Fruit fly (Drosophila melanogaster) whole organism, embryonic: Measurements from ENCODE around the gene DCP2.

Experiments used
- Abd-B ChIP-seq: fragments of 200-800 bp; sonication (Bioruptor generic); optimal IDR thresholded peaks from 2 replicates; lab custom pipeline; 2018; ENCODE audit warnings: missing biosample characterization, mild to moderate bottlenecking, missing genetic modification characterization, moderate library complexity
- Ada2b ChIP-seq: fragments of 200-800 bp; sonication (Bioruptor generic); IDR thresholded peaks from 2 replicates; pipeline ENCODE4 v1.3.6; 2022; ENCODE audit warnings: missing biosample characterization, missing genetic modification characterization
- Antp ChIP-seq: fragments of 200-800 bp; sonication (Bioruptor generic); optimal IDR thresholded peaks from 3 replicates; lab custom pipeline; 2016; ENCODE audit warnings: missing biosample characterization, missing genetic modification characterization
- Atf-2 ChIP-seq: fragments of 200-800 bp; sonication (Bioruptor generic); optimal IDR thresholded peaks from 2 replicates; lab custom pipeline; 2016; ENCODE audit warnings: missing biosample characterization, missing genetic modification characterization
- Atf6 ChIP-seq: fragments of 200-800 bp; sonication (Bioruptor generic); IDR thresholded peaks from 2 replicates; pipeline ENCODE4 v1.3.6; 2022; ENCODE audit warnings: missing biosample characterization, missing genetic modification characterization
- Bdp1 ChIP-seq: fragments of 200-800 bp; sonication (Bioruptor generic); optimal IDR thresholded peaks from 3 replicates; lab custom pipeline; 2016; ENCODE audit warnings: missing biosample characterization, missing genetic modification characterization
- CG12104 ChIP-seq: fragments of 200-800 bp; sonication (Bioruptor generic); optimal IDR thresholded peaks from 3 replicates; lab custom pipeline; 2016; ENCODE audit warnings: missing biosample characterization, missing genetic modification characterization
- CG12391 ChIP-seq: fragments of 200-800 bp; sonication (Bioruptor generic); optimal IDR thresholded peaks from 3 replicates; lab custom pipeline; 2018; ENCODE audit warnings: missing biosample characterization, mild to moderate bottlenecking, missing genetic modification characterization, moderate library complexity
- CG14014 ChIP-seq: fragments of 200-800 bp; sonication (Bioruptor generic); IDR thresholded peaks from 2 replicates; pipeline ENCODE4 v1.3.6; 2022; ENCODE audit warnings: missing biosample characterization, missing genetic modification characterization
- CG15011 ChIP-seq: fragments of 200-800 bp; sonication (Bioruptor generic); optimal IDR thresholded peaks from 3 replicates; lab custom pipeline; 2018; ENCODE audit warnings: missing biosample characterization, mild to moderate bottlenecking, missing genetic modification characterization
- CG17612 ChIP-seq: fragments of 200-800 bp; sonication (Bioruptor generic); IDR thresholded peaks from 2 replicates; pipeline ENCODE4 v1.3.6; 2022; ENCODE audit warnings: missing biosample characterization, missing genetic modification characterization
- CG17802 ChIP-seq: fragments of 200-800 bp; sonication (Bioruptor generic); optimal IDR thresholded peaks from 2 replicates; lab custom pipeline; 2018; ENCODE audit warnings: missing biosample characterization, mild to moderate bottlenecking, missing genetic modification characterization, moderate library complexity
- CG18764 ChIP-seq: fragments of 200-800 bp; sonication (Bioruptor generic); optimal IDR thresholded peaks from 3 replicates; lab custom pipeline; 2016; ENCODE audit warnings: missing biosample characterization, missing genetic modification characterization
- CG31365 ChIP-seq: fragments of 200-800 bp; sonication (Bioruptor generic); optimal IDR thresholded peaks from 2 replicates; lab custom pipeline; 2018; ENCODE audit warnings: missing biosample characterization, mild to moderate bottlenecking, missing genetic modification characterization
- CG33213 ChIP-seq: fragments of 200-800 bp; sonication (Bioruptor generic); optimal IDR thresholded peaks from 3 replicates; lab custom pipeline; 2016; ENCODE audit warnings: missing biosample characterization, missing genetic modification characterization
- CG34376 ChIP-seq: fragments of 200-800 bp; sonication (Bioruptor generic); optimal IDR thresholded peaks from 2 replicates; lab custom pipeline; 2018; ENCODE audit warnings: missing biosample characterization, mild to moderate bottlenecking, missing genetic modification characterization
- CG4424 ChIP-seq: fragments of 200-800 bp; sonication (Bioruptor generic); optimal IDR thresholded peaks from 3 replicates; lab custom pipeline; 2016; ENCODE audit warnings: missing biosample characterization, missing genetic modification characterization
- CG4617 ChIP-seq: fragments of 200-800 bp; sonication (Bioruptor generic); optimal IDR thresholded peaks from 3 replicates; lab custom pipeline; 2016; ENCODE audit warnings: missing biosample characterization, missing genetic modification characterization, borderline replicate concordance
- CG6175 ChIP-seq: fragments of 200-800 bp; sonication (Bioruptor generic); IDR thresholded peaks from 3 replicates; pipeline ENCODE4 v1.3.6; 2022; ENCODE audit warnings: missing biosample characterization, missing genetic modification characterization
- CG6689 ChIP-seq: fragments of 200-800 bp; sonication (Bioruptor generic); IDR thresholded peaks from 2 replicates; pipeline ENCODE4 v1.3.6; 2022; ENCODE audit warnings: missing biosample characterization, missing genetic modification characterization
- CoRest ChIP-seq: fragments of 200-800 bp; sonication (Bioruptor generic); optimal IDR thresholded peaks from 3 replicates; lab custom pipeline; 2018; ENCODE audit warnings: missing biosample characterization, mild to moderate bottlenecking, missing genetic modification characterization, moderate library complexity
- E2f2 ChIP-seq: fragments of 200-800 bp; sonication (Bioruptor generic); IDR thresholded peaks from 2 replicates; pipeline ENCODE4 v1.3.6; 2022; ENCODE audit warnings: missing biosample characterization, missing genetic modification characterization
- Fer3 ChIP-seq: fragments of 200-800 bp; sonication (Bioruptor generic); optimal IDR thresholded peaks from 2 replicates; lab custom pipeline; 2018; ENCODE audit warnings: missing biosample characterization, mild to moderate bottlenecking, missing genetic modification characterization, moderate library complexity
- Hr39 ChIP-seq: fragments of >200 bp; optimal IDR thresholded peaks from 2 replicates; lab custom pipeline; 2017
- Hr51 ChIP-seq, 2 experiments: fragments of 200-800 bp; sonication (Bioruptor generic); optimal IDR thresholded peaks; 2 replicates in 1 of 2; 3 replicates in 1 of 2; lab custom pipeline; 2016 to 2018; ENCODE audit warnings: missing biosample characterization in 2 of 2, missing genetic modification characterization in 2 of 2, mild to moderate bottlenecking in 1 of 2, moderate library complexity in 1 of 2
- NFAT ChIP-seq: fragments of 200-800 bp; sonication (Bioruptor generic); IDR thresholded peaks from 2 replicates; pipeline ENCODE4 v1.3.6; 2022; ENCODE audit warnings: missing biosample characterization, missing genetic modification characterization
- Rx ChIP-seq: fragments of 200-800 bp; sonication (Bioruptor generic); IDR thresholded peaks from 2 replicates; pipeline ENCODE4 v1.3.6; 2022; ENCODE audit warnings: missing biosample characterization, missing genetic modification characterization
- Taf1 ChIP-seq: fragments of 200-800 bp; sonication (Bioruptor generic); IDR thresholded peaks from 2 replicates; pipeline ENCODE4 v1.3.6; 2022; ENCODE audit warnings: missing biosample characterization, missing genetic modification characterization
- abd-A ChIP-seq: fragments of 200-800 bp; sonication (Bioruptor generic); optimal IDR thresholded peaks from 3 replicates; lab custom pipeline; 2019; ENCODE audit warnings: missing biosample characterization, mild to moderate bottlenecking, missing genetic modification characterization, moderate library complexity
- amos ChIP-seq: fragments of 200-800 bp; sonication (Bioruptor generic); IDR thresholded peaks from 2 replicates; pipeline ENCODE4 v1.3.6; 2022; ENCODE audit warnings: missing biosample characterization, missing genetic modification characterization; ENCODE audit not compliant: partially characterized antibody
- cad ChIP-seq: fragments of >200 bp; optimal IDR thresholded peaks from 2 replicates; lab custom pipeline; 2017; ENCODE audit warnings: missing biosample characterization, missing genetic modification characterization
- emc ChIP-seq: fragments of 200-800 bp; sonication (Bioruptor generic); optimal IDR thresholded peaks from 2 replicates; lab custom pipeline; 2016; ENCODE audit warnings: missing biosample characterization, missing genetic modification characterization
- exex ChIP-seq: fragments of 200-800 bp; sonication (Bioruptor generic); optimal IDR thresholded peaks from 4 replicates; lab custom pipeline; 2018; ENCODE audit warnings: missing biosample characterization, mild to moderate bottlenecking, missing genetic modification characterization, moderate library complexity
- fd102C ChIP-seq: fragments of 200-800 bp; sonication (Bioruptor generic); optimal IDR thresholded peaks from 2 replicates; lab custom pipeline; 2018; ENCODE audit warnings: missing biosample characterization, mild to moderate bottlenecking, missing genetic modification characterization, moderate library complexity
- fd3F ChIP-seq: fragments of 200-800 bp; sonication (Bioruptor generic); optimal IDR thresholded peaks from 2 replicates; lab custom pipeline; 2018; ENCODE audit warnings: missing biosample characterization, mild to moderate bottlenecking, missing genetic modification characterization, moderate library complexity
- fd96Cb ChIP-seq: fragments of 200-800 bp; sonication (Bioruptor generic); optimal IDR thresholded peaks from 2 replicates; lab custom pipeline; 2018; ENCODE audit warnings: missing biosample characterization, mild to moderate bottlenecking, missing genetic modification characterization, moderate library complexity
- ftz-f1 ChIP-seq: fragments of 200-800 bp; sonication (Bioruptor generic); optimal IDR thresholded peaks from 2 replicates; lab custom pipeline; 2016; ENCODE audit warnings: missing biosample characterization, missing genetic modification characterization
- hb ChIP-seq: fragments of 200-800 bp; sonication (Bioruptor generic); IDR thresholded peaks from 3 replicates; pipeline ENCODE4 v1.3.6; 2022; ENCODE audit warnings: missing biosample characterization, missing genetic modification characterization; ENCODE audit not compliant: partially characterized antibody
- inv ChIP-seq: fragments of 200-800 bp; sonication (Bioruptor generic); IDR thresholded peaks from 2 replicates; pipeline ENCODE4 v1.3.6; 2022; ENCODE audit warnings: missing biosample characterization, missing genetic modification characterization; ENCODE audit not compliant: partially characterized antibody
- jigr1 ChIP-seq: fragments of 200-800 bp; sonication (Bioruptor generic); IDR thresholded peaks from 3 replicates; pipeline ENCODE4 v1.3.6; 2022; ENCODE audit warnings: missing biosample characterization, missing genetic modification characterization
- lilli ChIP-seq: fragments of 200-800 bp; sonication (Bioruptor generic); optimal IDR thresholded peaks from 3 replicates; lab custom pipeline; 2016; ENCODE audit warnings: missing biosample characterization, missing genetic modification characterization
- lmd ChIP-seq: fragments of 200-800 bp; sonication (Bioruptor generic); IDR thresholded peaks from 2 replicates; pipeline ENCODE4 v1.3.6; 2022; ENCODE audit warnings: missing biosample characterization, missing genetic modification characterization
- prd ChIP-seq, 3 experiments: fragments of >200 bp in 2 of 3; fragments of 200-800 bp in 1 of 3; sonication (Bioruptor generic) in 1 of 3; optimal IDR thresholded peaks in 2 of 3; IDR thresholded peaks in 1 of 3; 2 replicates in 2 of 3; 3 replicates in 1 of 3; pipeline versions ENCODE4 v1.3.6 to Lab custom; 2017 to 2022; ENCODE audit warnings: missing biosample characterization in 1 of 3, missing genetic modification characterization in 1 of 3
- slou ChIP-seq: fragments of 200-800 bp; sonication (Bioruptor generic); optimal IDR thresholded peaks from 3 replicates; lab custom pipeline; 2016; ENCODE audit warnings: missing biosample characterization, missing genetic modification characterization
- sob ChIP-seq: fragments of 200-800 bp; sonication (Bioruptor generic); IDR thresholded peaks from 2 replicates; pipeline ENCODE4 v1.3.6; 2022; ENCODE audit warnings: missing biosample characterization, missing genetic modification characterization
- sqz ChIP-seq: fragments of 200-800 bp; sonication (Bioruptor generic); optimal IDR thresholded peaks from 3 replicates; lab custom pipeline; 2018; ENCODE audit warnings: missing biosample characterization, mild to moderate bottlenecking, missing genetic modification characterization
- tap ChIP-seq: fragments of 200-800 bp; optimal IDR thresholded peaks from 3 replicates; lab custom pipeline; 2019; ENCODE audit warnings: missing biosample characterization, mild to moderate bottlenecking, missing genetic modification characterization, moderate library complexity
- vnd ChIP-seq: fragments of 200-800 bp; sonication (Bioruptor generic); IDR thresholded peaks from 3 replicates; pipeline ENCODE4 v1.3.6; 2022; ENCODE audit warnings: missing biosample characterization, missing genetic modification characterization; ENCODE audit not compliant: partially characterized antibody
- wek ChIP-seq: fragments of 200-800 bp; sonication (Bioruptor generic); optimal IDR thresholded peaks from 3 replicates; lab custom pipeline; 2018; ENCODE audit warnings: missing biosample characterization, mild to moderate bottlenecking, missing genetic modification characterization, moderate library complexity

Gene DCP2

dm6 chr3L:15826347-15826984 is at the start of gene DCP2, which contains the start of gene dbo (continued):
- TF ChIP-seq Atf6 (peak; percentile 51; the same call in 1 of the 2 replicates), emc (GFP tag; lab: Kevin White, UChicago) (no peak), fd96Cb (tag; lab: Kevin White, UChicago) (peak; percentile 50), slou (no peak), cad (no peak), CG15011 (GFP tag; lab: Kevin White, UChicago) (no peak), vnd (GFP tag; lab: Robert Waterston, UW) (peak; percentile 85), NFAT (GFP tag; lab: Robert Waterston, UW) (peak; percentile 87), E2f2 (GFP tag; lab: Robert Waterston, UW) (peak; percentile 30; the same call in 1 of the 2 replicates), Hr39 (lab: Kevin White, UChicago) (no peak), CG17802 (no peak), CG34376 (no peak), Abd-B (GFP tag; lab: Kevin White, UChicago) (peak; percentile 30), CG12391 (tag; lab: Kevin White, UChicago) (peak; percentile 81), Atf-2 (GFP tag; lab: Kevin White, UChicago) (peak; percentile 1), sqz (no peak), CG17612 (GFP tag; lab: Robert Waterston, UW) (no peak), CG12104 (GFP tag; lab: Kevin White, UChicago) (peak; percentile 58), wek (GFP tag; lab: Kevin White, UChicago) (no peak), Fer3 (tag; lab: Kevin White, UChicago) (peak; percentile 82), ftz-f1 (GFP tag; lab: Kevin White, UChicago) (no peak), sob (GFP tag; lab: Robert Waterston, UW) (peak; percentile 79), lilli (GFP tag; lab: Kevin White, UChicago) (peak; percentile 69), CG6689 (GFP tag; lab: Robert Waterston, UW) (peak; percentile 59; the same call in 1 of the 2 replicates), CG4617 (no peak), jigr1 (GFP tag; lab: Robert Waterston, UW) (no peak), lmd (GFP tag; lab: Robert Waterston, UW) (peak; percentile 73), Antp (GFP tag; lab: Kevin White, UChicago) (peak; percentile 29), amos (GFP tag; lab: Robert Waterston, UW) (peak; percentile 89), Bdp1 (no peak), tap (tag; lab: Kevin White, UChicago) (peak; percentile 77), Ada2b (GFP tag; lab: Robert Waterston, UW) (peak; percentile 58; the same call in 1 of the 2 replicates), inv (GFP tag; lab: Robert Waterston, UW) (peak; percentile 80), prd (optimal IDR thresholded peaks at IDR 0.05; lab: Kevin White, UChicago) (no peak), prd (GFP tag; IDR thresholded peaks at IDR 0.05; lab: Robert Waterston, UW) (peak; percentile 69), CG33213 (GFP tag; lab: Kevin White, UChicago) (no peak), CG31365 (tag; lab: Kevin White, UChicago) (no peak), abd-A (tag; lab: Kevin White, UChicago) (no peak), hb (GFP tag; lab: Robert Waterston, UW) (peak; percentile 75), CG14014 (GFP tag; lab: Robert Waterston, UW) (peak; percentile 70), CG4424 (GFP tag; lab: Kevin White, UChicago) (peak; percentile 63), CG6175 (0 out of 3 replicates have a peak, but pooled peaks have one; percentile 66), CG18764 (GFP tag; lab: Kevin White, UChicago) (peak; percentile 43), fd3F (GFP tag; lab: Kevin White, UChicago) (peak; percentile 74), Rx (GFP tag; lab: Robert Waterston, UW) (peak; percentile 43; the same call in 1 of the 2 replicates), CoRest (tag; lab: Kevin White, UChicago) (peak; percentile 83), exex (tag; lab: Kevin White, UChicago) (peak; percentile 42), fd102C (GFP tag; lab: Kevin White, UChicago) (no peak), Hr51 (GFP tag; optimal IDR thresholded peaks at IDR 0.05; lab: Kevin White, UChicago) (peak; percentile 12 to 74), Taf1 (peak; percentile 45; the same call in 1 of the 2 replicates)
